Worm (Caenorhabditis elegans): ENCODE results near the gene srsx-36.
A peak's percentile ranks its signal among the peaks of the same experiment; 100 is the strongest.
"Not testable (repeated sequence)": the region's sequence is repeated elsewhere in the genome, so short reads cannot be mapped to it uniquely, and the experiment has no call there.

The srsx-36 gene

DNA sequence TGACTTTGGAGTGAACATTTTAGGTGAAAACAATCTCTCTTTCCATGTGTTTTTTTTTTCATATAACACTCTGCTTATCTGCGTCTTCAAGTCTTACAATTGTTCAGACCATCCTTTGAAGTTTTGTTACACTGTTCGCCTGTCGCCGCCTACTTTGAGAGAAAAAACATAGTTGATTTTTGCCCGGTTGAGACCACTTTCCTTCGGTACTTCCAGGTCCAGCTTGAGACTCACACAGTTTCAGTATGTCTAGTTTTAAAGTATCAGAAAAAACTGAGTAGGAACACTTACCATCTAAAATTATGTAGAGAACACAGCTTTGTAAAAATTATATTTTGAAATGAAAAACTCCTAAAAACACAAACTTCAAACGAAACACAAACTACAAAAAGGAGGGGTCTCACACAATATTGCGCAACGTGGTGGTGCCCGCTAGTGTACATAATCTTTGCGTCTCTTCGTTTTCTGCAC is 6.6 kb upstream of the srsx-36 start, which contains the start of the genes fbxa-69 and F54B8.4:
Gene fbxa-69, minus strand, starts transcription at position 10 of the 471 bp plus-strand sequence.
Gene F54B8.4, plus strand, starts transcription at position 421 of the 471 bp plus-strand sequence.
- TF ChIP-seq sma-9 (GFP tag; optimal IDR thresholded peaks at IDR 0.05) (peak; percentile 22), sma-9 (tag; optimal IDR thresholded peaks at IDR 0.05) (no peak), lin-11 (tag; optimal IDR thresholded peaks at IDR 0.05) (no peak), nhr-129 (tag; optimal IDR thresholded peaks at IDR 0.05) (peak; percentile 48), skn-1 (tag; optimal IDR thresholded peaks at IDR 0.05) (no peak), dmd-4 (tag; optimal IDR thresholded peaks at IDR 0.05) (no peak), blmp-1 (tag; optimal IDR thresholded peaks at IDR 0.05; ENCODE audit: insufficient read depth) (peak; percentile 40), alr-1 (tag; optimal IDR thresholded peaks at IDR 0.05) (no peak)

DNA sequence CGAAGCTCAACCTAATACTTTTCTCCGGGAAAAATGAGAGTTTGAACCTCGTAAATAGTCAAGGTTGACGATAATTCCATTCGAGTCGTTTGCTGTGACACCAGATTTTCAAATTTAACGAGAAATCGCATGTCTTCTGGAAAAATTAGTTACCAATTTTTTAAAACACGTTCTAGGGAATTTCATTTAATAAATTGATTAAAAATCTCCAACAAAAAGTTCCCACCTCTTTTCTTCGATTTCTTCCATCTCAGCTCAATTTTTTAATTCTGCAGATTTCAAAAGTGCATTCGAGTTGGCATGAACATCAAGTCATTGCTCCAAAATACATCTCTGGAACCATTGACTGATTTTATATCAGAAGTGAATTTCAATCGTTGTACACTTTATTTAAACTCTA is 2.5 kb upstream of the srsx-36 start, which contains the start of gene nhr-282:
Gene nhr-282, plus strand, starts transcription at position 301 of the 400 bp plus-strand sequence.
- TF ChIP-seq mdl-1, skn-1, peb-1 (tag; optimal IDR thresholded peaks at IDR 0.05): not testable (repeated sequence)

DNA sequence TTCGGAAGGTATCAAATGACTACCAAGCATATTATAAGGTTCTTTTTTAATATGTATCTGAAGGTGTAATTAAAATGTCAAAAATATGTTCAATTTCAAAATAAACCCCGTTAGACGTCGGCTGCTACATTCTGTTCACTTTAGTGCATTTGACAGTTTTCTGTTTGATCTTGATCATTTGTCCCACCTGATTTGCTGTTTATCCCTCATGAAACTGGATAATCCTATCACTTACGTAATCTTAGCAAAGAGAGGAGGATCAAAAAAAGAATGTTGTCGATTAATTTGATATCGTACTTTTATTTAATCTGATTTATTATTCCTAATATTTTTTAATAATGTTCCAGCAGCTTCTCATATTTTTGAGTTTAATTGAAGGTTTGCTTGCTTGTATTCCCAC is 1.0 kb upstream of the srsx-36 start, which contains the start of gene F54B8.1:
Gene F54B8.1, plus strand, starts transcription at position 301 of the 400 bp plus-strand sequence.
- TF ChIP-seq fos-1 (tag; optimal IDR thresholded peaks at IDR 0.05) (no peak), ZK546.5 (tag; optimal IDR thresholded peaks at IDR 0.05) (no peak), nhr-12 (tag; optimal IDR thresholded peaks at IDR 0.05) (no peak), mab-5 (tag; optimal IDR thresholded peaks at IDR 0.05) (no peak), ama-1 (optimal IDR thresholded peaks at IDR 0.05) (no peak), sma-9 (GFP tag; optimal IDR thresholded peaks at IDR 0.05) (no peak), sma-9 (tag; optimal IDR thresholded peaks at IDR 0.05) (no peak)

DNA sequence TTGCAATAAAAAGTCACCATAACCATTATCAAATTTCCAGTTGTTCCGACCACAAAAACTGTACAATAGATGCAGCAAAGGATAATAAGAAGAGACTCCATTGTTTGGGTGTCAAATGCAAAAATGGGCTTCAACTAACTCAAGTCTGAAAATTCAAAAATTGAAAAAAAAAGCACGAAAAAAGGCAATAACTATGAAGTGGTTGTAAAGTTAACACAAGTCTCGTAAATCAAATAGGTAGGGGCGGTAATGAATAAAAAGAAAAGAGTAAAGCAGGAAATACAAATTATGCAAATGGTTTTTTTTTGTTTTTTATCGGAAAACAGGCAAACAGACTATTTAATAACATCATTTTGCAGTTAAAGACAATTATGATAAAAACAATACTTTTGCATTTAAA is 2.0 kb downstream of the srsx-36 start, which contains the start of gene srsx-38:
Gene srsx-38, minus strand, starts transcription at position 101 of the 400 bp plus-strand sequence.
- not testable (repeated sequence) for TF ChIP-seq mbf-1, elt-1, zag-1 (tag; optimal IDR thresholded peaks at IDR 0.05)

DNA sequence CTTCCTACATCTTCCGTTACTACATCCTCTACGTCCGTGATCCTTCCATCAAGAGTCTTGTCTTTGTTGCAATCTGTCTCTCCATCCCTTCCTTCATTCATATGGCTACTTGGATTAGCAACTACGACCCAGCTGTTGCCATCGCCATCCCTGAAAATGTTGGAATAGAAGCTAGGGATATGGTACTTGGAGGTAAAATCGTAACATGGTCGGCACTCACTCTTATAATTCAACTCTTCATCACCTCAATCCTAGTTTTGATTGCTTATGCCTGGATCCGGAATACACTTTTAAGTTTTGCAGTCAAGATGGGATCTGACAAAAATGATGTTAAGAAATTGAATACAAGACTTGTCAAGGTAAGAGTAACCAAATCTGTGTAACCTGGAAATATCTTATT is 5.7 kb downstream of the srsx-36 start, which contains the start of gene T26E4.18:
Gene T26E4.18, minus strand, starts transcription at position 101 of the 400 bp plus-strand sequence.
- TF ChIP-seq lsy-2, nhr-23, nhr-25 (tag; optimal IDR thresholded peaks at IDR 0.05): not testable (repeated sequence)

DNA sequence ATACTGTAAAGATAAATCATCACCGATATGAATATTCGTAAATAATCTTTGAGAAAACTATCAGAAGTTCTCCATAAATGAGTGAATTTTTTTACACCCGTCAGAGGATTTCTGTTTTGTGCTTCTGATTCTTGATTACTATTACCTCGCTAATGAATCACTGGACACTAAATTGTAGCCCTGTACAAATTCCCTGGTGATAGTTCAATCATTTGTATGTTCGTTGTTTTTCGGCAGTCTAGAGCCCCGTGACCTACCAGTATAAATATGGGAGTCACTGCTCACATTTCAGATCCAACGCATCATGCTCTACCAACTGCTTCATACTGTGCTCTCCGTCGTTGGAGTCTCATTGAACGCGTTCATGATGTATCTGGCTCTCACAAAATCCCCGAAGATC is 6.4 kb downstream of the srsx-36 start, which contains the start of gene srd-27:
Gene srd-27, plus strand, starts transcription at position 301 of the 400 bp plus-strand sequence.
- TF ChIP-seq nhr-12, gmeb-1, zag-1 (tag; optimal IDR thresholded peaks at IDR 0.05): not testable (repeated sequence)

DNA sequence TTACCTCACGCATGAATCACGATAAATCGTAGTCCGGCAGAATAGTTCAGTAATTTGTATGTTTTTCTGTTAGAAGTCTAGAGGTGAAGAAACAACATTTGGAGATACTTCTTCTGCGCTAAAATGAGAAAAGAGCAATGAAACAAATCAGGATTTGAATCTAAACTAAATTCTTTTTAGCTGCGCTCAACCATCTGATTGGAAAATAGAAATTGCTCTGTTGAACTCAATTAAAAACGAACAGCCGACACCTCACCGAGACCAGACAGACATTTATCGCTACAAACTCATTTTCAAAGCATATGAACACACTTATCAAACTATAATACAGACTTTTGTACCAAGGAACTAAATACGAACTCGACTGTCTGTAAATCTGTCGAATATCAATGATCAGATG is 6.8 kb downstream of the srsx-36 start, which contains the start of gene T26E4.9:
Gene T26E4.9, minus strand, starts transcription at position 101 of the 400 bp plus-strand sequence.
- not testable (repeated sequence) for TF ChIP-seq blmp-1 (tag; optimal IDR thresholded peaks at IDR 0.05; ENCODE audit: insufficient read depth); nhr-10 (tag; optimal IDR thresholded peaks at IDR 0.05); nhr-25 (tag; optimal IDR thresholded peaks at IDR 0.05)

DNA sequence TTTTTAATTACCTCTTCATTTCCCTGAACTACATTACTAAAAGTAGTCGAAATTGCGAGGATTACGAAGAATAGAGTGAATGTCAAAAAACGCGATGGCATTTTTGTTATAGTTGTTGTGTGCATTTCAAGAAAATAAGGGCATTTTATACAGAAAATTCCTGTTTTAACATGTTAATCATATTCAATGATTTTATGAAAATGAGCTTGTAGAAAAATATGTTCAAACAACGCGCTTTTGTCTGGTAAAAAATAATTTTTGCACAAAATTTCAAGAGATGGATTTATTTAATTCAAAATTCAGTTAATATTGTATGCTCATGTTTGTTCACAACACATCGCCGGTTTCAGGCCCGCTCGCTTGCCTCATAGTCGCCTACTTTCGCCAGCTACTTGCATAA is 11.3 kb downstream of the srsx-36 start, which contains the start of gene T26E4.10:
Gene T26E4.10, minus strand, starts transcription at position 101 of the 400 bp plus-strand sequence.
- TF ChIP-seq fos-1 (tag; optimal IDR thresholded peaks at IDR 0.05) (no peak), blmp-1 (tag; optimal IDR thresholded peaks at IDR 0.05; ENCODE audit: insufficient read depth) (no peak), C34F6.9 (tag; optimal IDR thresholded peaks at IDR 0.05) (no peak), nhr-25 (tag; optimal IDR thresholded peaks at IDR 0.05) (no peak), egl-27 (tag; optimal IDR thresholded peaks at IDR 0.05) (no peak), nhr-77 (tag; optimal IDR thresholded peaks at IDR 0.05) (no peak), unc-55 (GFP tag; optimal IDR thresholded peaks at IDR 0.05) (no peak), Y55F3AM.14 (GFP tag; optimal IDR thresholded peaks at IDR 0.05) (no peak), nhr-23 (tag; optimal IDR thresholded peaks at IDR 0.05) (no peak), nhr-21 (tag; optimal IDR thresholded peaks at IDR 0.05) (no peak), ceh-16 (tag; optimal IDR thresholded peaks at IDR 0.05) (no peak), elt-3 (tag; optimal IDR thresholded peaks at IDR 0.05) (no peak)
